Worm (Caenorhabditis elegans) whole organism, early embryonic: ENCODE data around the gene K08D8.12.
"Not testable (repeated sequence)": the region's sequence is repeated elsewhere in the genome, so short reads cannot be mapped to it uniquely, and the experiment has no call there.

Experiments used
- B0310.2 ChIP-seq: sonication (generic microtip); optimal IDR thresholded peaks from 2 replicates; lab custom pipeline; 2016; ENCODE audit warnings: mild to moderate bottlenecking, missing genetic modification characterization, missing compliant biosample characterization
- F13C5.2 ChIP-seq: sonication (generic microtip); optimal IDR thresholded peaks from 2 replicates; lab custom pipeline; 2017; ENCODE audit warnings: mild to moderate bottlenecking, missing genetic modification characterization, inconsistent platforms, missing compliant biosample characterization
- aly-1 ChIP-seq: sonication (generic microtip); optimal IDR thresholded peaks from 2 replicates; lab custom pipeline; 2016; ENCODE audit warnings: missing genetic modification characterization, missing compliant biosample characterization
- ama-1 ChIP-seq: fragments of 150-350 bp; optimal IDR thresholded peaks from 2 replicates; lab custom pipeline; 2014
- ceh-13 ChIP-seq: fragments of 200-800 bp; sonication (Bioruptor generic); optimal IDR thresholded peaks from 2 replicates; lab custom pipeline; 2018; ENCODE audit warnings: mild to moderate bottlenecking, missing genetic modification characterization, missing compliant biosample characterization
- ceh-36 ChIP-seq: sonication (generic microtip); optimal IDR thresholded peaks from 2 replicates; lab custom pipeline; 2016; ENCODE audit warnings: missing genetic modification characterization, inconsistent platforms, missing compliant biosample characterization
- ets-7 ChIP-seq: sonication (generic microtip); optimal IDR thresholded peaks from 2 replicates; lab custom pipeline; 2016; ENCODE audit warnings: missing genotype, missing genetic modification characterization, missing compliant biosample characterization
- flt-1 ChIP-seq: fragments of 200-800 bp; sonication (Bioruptor generic); IDR thresholded peaks from 2 replicates; pipeline ENCODE4 v1.3.6; 2022; ENCODE audit warnings: missing genetic modification characterization, missing compliant biosample characterization
- hmbx-1 ChIP-seq: sonication (generic microtip); optimal IDR thresholded peaks from 2 replicates; lab custom pipeline; 2016; ENCODE audit warnings: mild to moderate bottlenecking, missing genetic modification characterization, missing compliant biosample characterization
- hmg-4 ChIP-seq: fragments of 200-800 bp; sonication (Bioruptor generic); optimal IDR thresholded peaks from 2 replicates; lab custom pipeline; 2018; ENCODE audit warnings: mild to moderate bottlenecking, missing genetic modification characterization, missing compliant biosample characterization
- hnd-1 ChIP-seq: sonication (generic microtip); optimal IDR thresholded peaks from 2 replicates; lab custom pipeline; 2016; ENCODE audit warnings: missing genetic modification characterization, missing compliant biosample characterization
- pes-1 ChIP-seq: fragments of 200-800 bp; sonication (Bioruptor generic); IDR thresholded peaks from 2 replicates; pipeline ENCODE4 v1.3.6; 2022; ENCODE audit warnings: missing genetic modification reagents, missing genetic modification characterization, missing compliant biosample characterization
- scrt-1 ChIP-seq: fragments of 200-800 bp; sonication (Bioruptor generic); IDR thresholded peaks from 2 replicates; pipeline ENCODE4 v1.3.6; 2022; ENCODE audit warnings: missing genetic modification characterization, missing compliant biosample characterization
- sea-1 ChIP-seq: fragments of 200-800 bp; sonication (Bioruptor generic); conservative IDR thresholded peaks from 2 replicates; pipeline ENCODE4 v1.3.6; 2022; ENCODE audit warnings: missing genetic modification characterization, missing compliant biosample characterization
- tbx-11 ChIP-seq: fragments of 200-800 bp; sonication (Bioruptor generic); IDR thresholded peaks from 2 replicates; pipeline ENCODE4 v1.3.6; 2022; ENCODE audit warnings: missing genetic modification characterization, missing compliant biosample characterization
- tbx-37 ChIP-seq: fragments of 200-800 bp; sonication (Bioruptor generic); conservative IDR thresholded peaks from 2 replicates; pipeline ENCODE4 v1.3.6; 2022; ENCODE audit warnings: missing genetic modification reagents, missing genetic modification characterization, missing compliant biosample characterization
- tra-4 ChIP-seq: sonication (generic microtip); optimal IDR thresholded peaks from 2 replicates; lab custom pipeline; 2017; ENCODE audit warnings: missing genetic modification characterization, missing compliant biosample characterization

Gene K08D8.12

ce11 chrIV:12865884-12866283 is 27.4 kb upstream of the K08D8.12 start, which contains the start of gene clec-186:
TSS of gene clec-186 (plus strand) at chrIV:12866109.
- TF ChIP-seq B0310.2 (no peak), hmg-4 (GFP tag; lab: Kevin White, UChicago) (no peak), flt-1 (GFP tag; lab: Robert Waterston, UW) (no peak), scrt-1 (no peak), sea-1 (GFP tag; lab: Robert Waterston, UW) (no peak), tra-4 (tag; lab: Kevin White, UChicago) (no peak), hnd-1 (tag; lab: Kevin White, UChicago) (no peak), ets-7 (tag; lab: Kevin White, UChicago) (no peak), F13C5.2 (tag; lab: Kevin White, UChicago) (no peak), hmbx-1 (tag; lab: Kevin White, UChicago) (no peak)

ce11 chrIV:12869383-12869782 is 23.9 kb upstream of the K08D8.12 start:
- no peak for TF ChIP-seq scrt-1
- TF ChIP-seq hnd-1 (tag; lab: Kevin White, UChicago), result no peak
- TF ChIP-seq pes-1 (GFP tag; lab: Robert Waterston, UW), result no peak
- TF ChIP-seq flt-1 (GFP tag; lab: Robert Waterston, UW), result no peak
- TF ChIP-seq B0310.2, result no peak
- no peak for TF ChIP-seq hmbx-1 (tag; lab: Kevin White, UChicago)
- TF ChIP-seq sea-1 (GFP tag; lab: Robert Waterston, UW), result no peak
- TF ChIP-seq ama-1 (lab: Kevin White, UChicago), result no peak
- no peak for TF ChIP-seq ceh-13 (GFP tag; lab: Kevin White, UChicago)
- TF ChIP-seq aly-1 (tag; lab: Kevin White, UChicago), result no peak
- no peak for TF ChIP-seq tra-4 (tag; lab: Kevin White, UChicago)
- no peak for TF ChIP-seq tbx-11 (GFP tag; lab: Robert Waterston, UW)

ce11 chrIV:12869812-12870211 is 23.5 kb upstream of the K08D8.12 start:
- TF ChIP-seq F13C5.2 (tag; lab: Kevin White, UChicago) (no peak), aly-1 (tag; lab: Kevin White, UChicago) (no peak), ceh-13 (GFP tag; lab: Kevin White, UChicago) (no peak), flt-1 (GFP tag; lab: Robert Waterston, UW) (no peak), hmbx-1 (tag; lab: Kevin White, UChicago) (no peak), scrt-1 (no peak), sea-1 (GFP tag; lab: Robert Waterston, UW) (no peak), B0310.2 (no peak), tbx-11 (GFP tag; lab: Robert Waterston, UW) (no peak), ets-7 (tag; lab: Kevin White, UChicago) (no peak)

- no peak for TF ChIP-seq sea-1 (GFP tag; lab: Robert Waterston, UW)
- TF ChIP-seq hnd-1 (tag; lab: Kevin White, UChicago), result no peak
- TF ChIP-seq hmg-4 (GFP tag; lab: Kevin White, UChicago), result no peak
Observed at ce11 chrIV:12870315-12870714, 23.0 kb upstream of the K08D8.12 start.

- TF ChIP-seq pes-1 (GFP tag; lab: Robert Waterston, UW), result no peak
- TF ChIP-seq F13C5.2 (tag; lab: Kevin White, UChicago), result no peak
- TF ChIP-seq hmg-4 (GFP tag; lab: Kevin White, UChicago), result no peak
- TF ChIP-seq tbx-11 (GFP tag; lab: Robert Waterston, UW), result no peak
Observed at ce11 chrIV:12871445-12871947, 21.8 kb upstream of the K08D8.12 start, which contains the start of gene clec-187. TSS of gene clec-187 (minus strand) at chrIV:12871495.

ce11 chrIV:12875260-12875659 is 18.0 kb upstream of the K08D8.12 start, which contains the start of gene ZK896.1:
TSS of gene ZK896.1 (minus strand) at chrIV:12875360.
- not testable (repeated sequence) for TF ChIP-seq aly-1 (tag; lab: Kevin White, UChicago); hmbx-1 (tag; lab: Kevin White, UChicago); sea-1 (GFP tag; lab: Robert Waterston, UW)

- TF ChIP-seq flt-1 (GFP tag; lab: Robert Waterston, UW), result no peak
- no peak for TF ChIP-seq scrt-1
- no peak for TF ChIP-seq hnd-1 (tag; lab: Kevin White, UChicago)
- TF ChIP-seq pes-1 (GFP tag; lab: Robert Waterston, UW), result no peak
- TF ChIP-seq F13C5.2 (tag; lab: Kevin White, UChicago), result no peak
- TF ChIP-seq ceh-36, result no peak
- no peak for TF ChIP-seq hmg-4 (GFP tag; lab: Kevin White, UChicago)
- no peak for TF ChIP-seq ceh-13 (GFP tag; lab: Kevin White, UChicago)
- TF ChIP-seq tra-4 (tag; lab: Kevin White, UChicago), result no peak
- TF ChIP-seq B0310.2, result no peak
- no peak for TF ChIP-seq hmbx-1 (tag; lab: Kevin White, UChicago)
- TF ChIP-seq tbx-11 (GFP tag; lab: Robert Waterston, UW), result no peak
- TF ChIP-seq sea-1 (GFP tag; lab: Robert Waterston, UW), result no peak
- TF ChIP-seq ets-7 (tag; lab: Kevin White, UChicago), result no peak
- TF ChIP-seq ama-1 (lab: Kevin White, UChicago), result no peak
- TF ChIP-seq aly-1 (tag; lab: Kevin White, UChicago), result no peak
- no peak for TF ChIP-seq tbx-37 (GFP tag; lab: Robert Waterston, UW)
Observed at ce11 chrIV:12876558-12876957, 16.7 kb upstream of the K08D8.12 start.

ce11 chrIV:12879557-12879956 is 13.7 kb upstream of the K08D8.12 start, which contains the start of gene ZK896.5:
TSS of gene ZK896.5 (minus strand) at chrIV:12879645.
- no peak for TF ChIP-seq pes-1 (GFP tag; lab: Robert Waterston, UW)
- TF ChIP-seq tbx-11 (GFP tag; lab: Robert Waterston, UW), result no peak
- TF ChIP-seq aly-1 (tag; lab: Kevin White, UChicago), result no peak
- TF ChIP-seq tra-4 (tag; lab: Kevin White, UChicago), result no peak
- no peak for TF ChIP-seq flt-1 (GFP tag; lab: Robert Waterston, UW)
- no peak for TF ChIP-seq F13C5.2 (tag; lab: Kevin White, UChicago)
- no peak for TF ChIP-seq B0310.2
